Fruit fly (Drosophila melanogaster): ENCODE results near the gene koko.

DNA sequence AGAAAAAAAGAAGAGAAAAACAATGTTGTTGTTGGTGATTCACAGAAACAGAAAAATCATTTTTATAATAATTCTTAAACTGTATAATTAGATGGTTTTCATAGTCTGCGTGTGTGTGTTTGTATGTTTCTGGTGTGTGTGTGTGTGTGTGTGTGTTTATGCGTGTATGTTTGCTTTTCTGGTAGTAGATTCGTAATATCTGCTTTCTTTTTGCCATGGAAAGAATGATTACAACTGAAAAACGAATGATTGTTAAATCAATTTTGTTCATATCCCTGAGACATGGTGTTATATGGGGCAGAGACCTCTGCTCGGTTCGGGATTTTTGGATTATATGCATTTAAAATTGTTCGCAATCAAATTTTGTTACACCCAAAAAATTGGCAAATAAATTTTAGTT, 20.5 kb downstream of the koko start:
- no peak for TF ChIP-seq lz (GFP tag; optimal IDR thresholded peaks at IDR 0.05)
- TF ChIP-seq CG34406 (GFP tag; optimal IDR thresholded peaks at IDR 0.05) = no peak
- no peak for TF ChIP-seq CG8119 (GFP tag; IDR thresholded peaks at IDR 0.05)
- TF ChIP-seq CG4318 (GFP tag; optimal IDR thresholded peaks at IDR 0.05) = no peak
- no peak for TF ChIP-seq CG6163 (GFP tag; IDR thresholded peaks at IDR 0.05)
- TF ChIP-seq Hr4 (GFP tag; optimal IDR thresholded peaks at IDR 0.05) = no peak
- no peak for TF ChIP-seq Eip75B (GFP tag; optimal IDR thresholded peaks at IDR 0.05)
- no peak for TF ChIP-seq CG3032 (tag; optimal IDR thresholded peaks at IDR 0.05)
- TF ChIP-seq Sox14 (GFP tag; optimal IDR thresholded peaks at IDR 0.05) = no peak
